Worm (Caenorhabditis elegans) whole organism, young adult: ENCODE measurements around the gene memo-1.
A peak's percentile ranks its signal among the peaks of the same experiment; 100 is the strongest.

Experiments
- B0261.1 ChIP-seq: sonication (generic microtip); optimal IDR thresholded peaks from 2 replicates; lab custom pipeline; 2016; ENCODE audit warnings: mild to moderate bottlenecking, missing genetic modification characterization, moderate library complexity, missing compliant biosample characterization
- C17E4.6 ChIP-seq: fragments of 200-800 bp; sonication (Bioruptor generic); IDR thresholded peaks from 2 replicates; pipeline ENCODE4 v1.3.6; 2022; ENCODE audit warnings: missing genetic modification reagents, missing genetic modification characterization, missing compliant biosample characterization
- F37B4.10 ChIP-seq: fragments of 200-800 bp; sonication (Bioruptor generic); IDR thresholded peaks from 2 replicates; pipeline ENCODE4 v1.3.6; 2022; ENCODE audit warnings: missing genetic modification characterization, missing compliant biosample characterization
- F55B11.4 ChIP-seq: sonication (generic microtip); optimal IDR thresholded peaks from 2 replicates; lab custom pipeline; 2016; ENCODE audit warnings: missing compliant biosample characterization, missing genetic modification characterization, borderline replicate concordance; ENCODE audit not compliant: insufficient read depth
- Y56A3A.18 ChIP-seq: fragments of 200-800 bp; sonication (Bioruptor generic); IDR thresholded peaks from 2 replicates; pipeline ENCODE4 v1.3.6; 2022; ENCODE audit warnings: missing genetic modification reagents, missing genetic modification characterization, missing compliant biosample characterization
- ama-1 ChIP-seq, 3 experiments: fragments of 150-350 bp in 1 of 3; sonication (generic microtip) in 2 of 3; optimal IDR thresholded peaks; 2 replicates each; lab custom pipeline; 2014 to 2018; ENCODE audit warnings: missing biosample characterization in 2 of 3, missing genetic modification characterization in 2 of 3, missing genetic modification reagents in 2 of 3
- atf-7 ChIP-seq: sonication (generic microtip); optimal IDR thresholded peaks from 2 replicates; lab custom pipeline; 2017; ENCODE audit warnings: mild to moderate bottlenecking, missing genetic modification characterization, missing compliant biosample characterization
- attf-5 ChIP-seq: fragments of 200-800 bp; sonication (Bioruptor generic); optimal IDR thresholded peaks from 2 replicates; lab custom pipeline; 2018; ENCODE audit warnings: mild to moderate bottlenecking, missing genetic modification characterization, missing compliant biosample characterization
- ccch-3 ChIP-seq: fragments of 200-800 bp; sonication (Bioruptor generic); optimal IDR thresholded peaks from 2 replicates; lab custom pipeline; 2018; ENCODE audit warnings: mild to moderate bottlenecking, missing genetic modification characterization, missing compliant biosample characterization
- cebp-1 ChIP-seq, 2 experiments: fragments of 200-800 bp in 1 of 2; sonication (Bioruptor generic) in 1 of 2; sonication (generic microtip) in 1 of 2; IDR thresholded peaks in 1 of 2; optimal IDR thresholded peaks in 1 of 2; 2 replicates each; pipeline versions ENCODE4 v1.3.6 to Lab custom; 2017 to 2022; ENCODE audit warnings: missing compliant biosample characterization in 2 of 2, missing genetic modification characterization in 2 of 2, mild to moderate bottlenecking in 1 of 2, missing genetic modification reagents in 1 of 2, moderate library complexity in 1 of 2
- ceh-40 ChIP-seq: fragments of 200-800 bp; sonication (Bioruptor generic); IDR thresholded peaks from 2 replicates; pipeline ENCODE4 v1.3.6; 2022; ENCODE audit warnings: missing genetic modification characterization, missing compliant biosample characterization
- dox-1 ChIP-seq: fragments of 200-800 bp; sonication (Bioruptor generic); IDR thresholded peaks from 2 replicates; pipeline ENCODE4 v1.3.6; 2022; ENCODE audit warnings: missing genetic modification reagents, missing genetic modification characterization, missing compliant biosample characterization
- dpff-1 ChIP-seq: sonication (generic microtip); optimal IDR thresholded peaks from 2 replicates; lab custom pipeline; 2017; ENCODE audit warnings: mild to moderate bottlenecking, missing genetic modification characterization, missing compliant biosample characterization
- hrde-1 ChIP-seq: sonication (generic microtip); optimal IDR thresholded peaks from 2 replicates; lab custom pipeline; 2016; ENCODE audit warnings: missing genetic modification characterization, mild to moderate bottlenecking, missing compliant biosample characterization, moderate library complexity, missing genotype, missing genetic modification reagents, borderline replicate concordance
- lag-1 ChIP-seq: fragments of 200-800 bp; sonication (Bioruptor generic); IDR thresholded peaks from 2 replicates; pipeline ENCODE4 v1.3.6; 2022; ENCODE audit warnings: missing genetic modification reagents, missing genetic modification characterization, missing compliant biosample characterization
- lin-26 ChIP-seq: fragments of 200-800 bp; sonication (Bioruptor generic); IDR thresholded peaks from 2 replicates; pipeline ENCODE4 v1.3.6; 2022; ENCODE audit warnings: missing genetic modification reagents, missing genetic modification characterization, missing compliant biosample characterization
- lin-54 ChIP-seq: fragments of 200-800 bp; sonication (Bioruptor generic); optimal IDR thresholded peaks from 2 replicates; lab custom pipeline; 2018; ENCODE audit warnings: mild to moderate bottlenecking, missing genetic modification characterization, missing compliant biosample characterization
- lir-1 ChIP-seq: fragments of 200-800 bp; sonication (Bioruptor generic); conservative IDR thresholded peaks from 2 replicates; pipeline ENCODE4 v1.3.6; 2022; ENCODE audit warnings: missing genetic modification reagents, missing genetic modification characterization, missing compliant biosample characterization
- lsl-1 ChIP-seq: fragments of 200-800 bp; sonication (Bioruptor generic); optimal IDR thresholded peaks from 2 replicates; lab custom pipeline; 2018; ENCODE audit warnings: mild to moderate bottlenecking, missing genetic modification characterization, moderate library complexity, missing compliant biosample characterization
- madf-6 ChIP-seq: fragments of 200-800 bp; sonication (Bioruptor generic); IDR thresholded peaks from 2 replicates; pipeline ENCODE4 v1.3.6; 2022; ENCODE audit warnings: missing genetic modification reagents, missing genetic modification characterization, missing compliant biosample characterization
- mxl-1 ChIP-seq: sonication (generic microtip); optimal IDR thresholded peaks from 2 replicates; lab custom pipeline; 2016; ENCODE audit warnings: missing genetic modification characterization, missing compliant biosample characterization
- nhr-27 ChIP-seq: fragments of 200-800 bp; sonication (Bioruptor generic); optimal IDR thresholded peaks from 2 replicates; lab custom pipeline; 2018; ENCODE audit warnings: mild to moderate bottlenecking, missing genetic modification characterization, moderate library complexity, missing compliant biosample characterization
- nhr-80 ChIP-seq: sonication (generic microtip); optimal IDR thresholded peaks from 2 replicates; lab custom pipeline; 2016; ENCODE audit warnings: missing genetic modification characterization, missing compliant biosample characterization
- rec-8 ChIP-seq, 2 experiments: sonication (generic microtip); optimal IDR thresholded peaks; 2 replicates each; lab custom pipeline; 2016; ENCODE audit warnings: mild to moderate bottlenecking in 2 of 2, missing genetic modification characterization in 2 of 2, missing genetic modification reagents in 2 of 2, missing genotype in 2 of 2, missing biosample characterization in 1 of 2, missing compliant biosample characterization in 1 of 2, moderate library complexity in 1 of 2
- zim-3 ChIP-seq: sonication (generic microtip); optimal IDR thresholded peaks from 2 replicates; lab custom pipeline; 2017; ENCODE audit warnings: mild to moderate bottlenecking, missing genetic modification characterization, moderate library complexity, missing compliant biosample characterization
- ztf-28 ChIP-seq: fragments of 200-800 bp; sonication (Bioruptor generic); IDR thresholded peaks from 2 replicates; pipeline ENCODE4 v1.3.6; 2022; ENCODE audit warnings: missing genetic modification reagents, missing genetic modification characterization, missing compliant biosample characterization
- ztf-6 ChIP-seq: fragments of 200-800 bp; sonication (Bioruptor generic); IDR thresholded peaks from 2 replicates; pipeline ENCODE4 v1.3.6; 2022; ENCODE audit warnings: missing genetic modification reagents, missing genetic modification characterization, missing compliant biosample characterization

The memo-1 gene

DNA sequence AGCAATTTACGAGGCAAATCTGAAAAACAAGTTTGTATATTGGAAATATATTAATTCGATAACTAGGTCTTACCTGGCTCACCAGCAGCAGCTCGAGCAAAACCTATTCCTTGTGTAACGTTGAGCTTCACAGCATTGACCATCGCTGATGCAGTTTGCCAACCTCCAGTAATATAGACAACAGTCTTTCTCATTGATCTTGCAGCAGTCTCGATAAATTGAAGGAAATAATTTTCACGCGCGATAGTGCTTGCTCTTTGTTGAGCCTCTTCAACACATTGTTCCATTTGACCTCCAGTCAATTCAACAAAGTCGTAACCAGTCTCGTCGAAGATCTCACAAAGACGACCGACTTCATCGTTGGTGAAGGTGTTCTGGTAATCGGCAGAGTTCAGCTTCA lies 36.4 kb downstream of the memo-1 start:
- TF ChIP-seq Y56A3A.18 (GFP tag; lab: Robert Waterston, UW): no peak
- TF ChIP-seq lsl-1 (GFP tag; lab: Kevin White, UChicago): no peak
- no peak for TF ChIP-seq ccch-3
- TF ChIP-seq cebp-1 (GFP tag; IDR thresholded peaks at IDR 0.05; lab: Robert Waterston, UW): no peak
- TF ChIP-seq cebp-1 (tag; optimal IDR thresholded peaks at IDR 0.05; lab: Kevin White, UChicago): no peak
- no peak for TF ChIP-seq atf-7 (tag; lab: Kevin White, UChicago)
- no peak for TF ChIP-seq lag-1 (GFP tag; lab: Robert Waterston, UW)
- no peak for TF ChIP-seq lir-1
- TF ChIP-seq ztf-6 (GFP tag; lab: Robert Waterston, UW): no peak
- no peak for TF ChIP-seq ceh-40 (GFP tag; lab: Robert Waterston, UW)
- no peak for TF ChIP-seq dox-1 (GFP tag; lab: Robert Waterston, UW)
- TF ChIP-seq zim-3: no peak
- TF ChIP-seq rec-8 (tag; optimal IDR thresholded peaks at IDR 0.05; lab: Kevin White, UChicago): no peak
- TF ChIP-seq lin-54 (GFP tag; lab: Kevin White, UChicago): no peak
- no peak for TF ChIP-seq C17E4.6 (GFP tag; lab: Robert Waterston, UW)

DNA sequence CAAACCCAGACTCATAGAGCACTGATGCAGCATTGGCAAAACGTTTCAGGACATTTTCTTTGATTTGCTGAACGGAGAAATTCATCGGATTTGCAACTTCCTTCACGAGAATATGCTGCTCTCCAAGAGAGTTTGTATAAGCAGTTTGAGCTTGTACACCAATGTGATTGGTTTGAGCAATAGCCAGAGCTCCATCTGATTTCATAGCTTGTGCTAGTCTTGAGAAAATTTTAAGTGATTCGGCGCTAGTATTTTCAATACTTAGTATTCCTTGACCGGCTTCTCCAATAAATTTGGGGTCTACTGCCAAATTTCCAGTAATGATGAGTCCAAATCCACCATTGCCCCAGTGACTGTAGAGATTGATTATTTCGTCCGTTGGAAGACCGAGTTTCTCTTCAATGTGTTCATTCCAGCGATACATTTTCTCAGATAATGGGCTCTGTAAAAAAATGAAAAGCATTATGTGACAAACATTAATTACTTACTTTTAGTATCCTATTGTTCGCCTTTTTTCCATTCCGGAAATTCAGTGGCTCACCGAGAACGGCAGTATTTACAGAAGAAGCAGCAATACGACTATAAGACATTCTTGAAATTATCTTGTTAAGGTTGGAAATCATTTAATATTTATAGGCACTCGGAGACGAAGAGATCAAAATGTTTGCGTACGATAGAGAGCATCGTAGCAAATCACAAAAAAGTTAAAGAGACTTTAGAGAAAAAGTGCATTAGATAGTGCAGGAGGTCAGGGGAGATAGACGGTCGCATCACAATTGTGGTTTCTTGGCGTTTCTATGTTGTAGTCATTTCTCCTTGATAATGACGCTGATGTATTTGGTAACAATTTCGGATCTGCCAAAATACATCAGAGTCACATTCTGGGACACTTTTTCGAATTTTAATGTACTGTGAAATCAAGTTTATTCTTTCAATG lies 37.4 kb downstream of the memo-1 start, which contains the start of gene ZK742.3:
Gene ZK742.3 (minus strand): TSS at position 593 of the 937 bp plus-strand sequence.
- TF ChIP-seq nhr-80 (tag; lab: Kevin White, UChicago) (peak; percentile 63), cebp-1 (GFP tag; IDR thresholded peaks at IDR 0.05; lab: Robert Waterston, UW) (no peak), cebp-1 (tag; optimal IDR thresholded peaks at IDR 0.05; lab: Kevin White, UChicago) (peak; percentile 4), mxl-1 (tag; lab: Kevin White, UChicago) (no peak), attf-5 (GFP tag; lab: Kevin White, UChicago) (peak; percentile 6), lin-26 (GFP tag; lab: Robert Waterston, UW) (0 out of 2 replicates have a peak, but pooled peaks have one; percentile 20)

- no peak for TF ChIP-seq hrde-1 (tag; lab: Kevin White, UChicago)
- TF ChIP-seq madf-6 (GFP tag; lab: Robert Waterston, UW): 0 out of 2 replicates have a peak, but pooled peaks have one; percentile 15
- no peak for TF ChIP-seq C17E4.6 (GFP tag; lab: Robert Waterston, UW)
- TF ChIP-seq F55B11.4 (tag; lab: Kevin White, UChicago): no peak
Observed at ce11 chrV:7808444-7808843, 38.5 kb downstream of the memo-1 start.

ce11 chrV:7806629-7807028 lies 40.3 kb downstream of the memo-1 start:
- TF ChIP-seq ztf-28 (GFP tag; lab: Robert Waterston, UW) (no peak), ama-1 (optimal IDR thresholded peaks at IDR 0.05; lab: Kevin White, UChicago) (no peak), ama-1 (GFP tag; optimal IDR thresholded peaks at IDR 0.05; lab: Kevin White, UChicago) (no peak)

- TF ChIP-seq F37B4.10 (GFP tag; lab: Robert Waterston, UW): 0 out of 2 replicates have a peak, but pooled peaks have one; percentile 33
- TF ChIP-seq B0261.1: no peak
- TF ChIP-seq cebp-1 (GFP tag; IDR thresholded peaks at IDR 0.05; lab: Robert Waterston, UW): no peak
- peak; percentile 47 for TF ChIP-seq cebp-1 (tag; optimal IDR thresholded peaks at IDR 0.05; lab: Kevin White, UChicago)
- TF ChIP-seq dpff-1 (tag; lab: Kevin White, UChicago): no peak
- no peak for TF ChIP-seq nhr-27
Observed at ce11 chrV:7804801-7805163, 42.2 kb downstream of the memo-1 start, which contains the start of gene xpo-1. Gene xpo-1 (plus strand): TSS chrV:7805064.
